Worm (Caenorhabditis elegans) whole organism, young adult: ENCODE results near the gene srg-10.

Experiments used
- B0019.2 ChIP-seq: fragments of 200-800 bp; sonication (Bioruptor generic); conservative IDR thresholded peaks from 2 replicates; pipeline ENCODE4 v1.3.6; 2022; ENCODE audit warnings: missing genetic modification reagents, missing genetic modification characterization, missing compliant biosample characterization
- B0336.3 ChIP-seq: fragments of 200-800 bp; sonication (Bioruptor generic); IDR thresholded peaks from 2 replicates; pipeline ENCODE4 v1.3.6; 2022; ENCODE audit warnings: missing genetic modification characterization, missing compliant biosample characterization
- F23B12.7 ChIP-seq: sonication (generic microtip); optimal IDR thresholded peaks from 2 replicates; lab custom pipeline; 2017; ENCODE audit warnings: missing genetic modification characterization, mild to moderate bottlenecking, missing compliant biosample characterization, antibody characterized with exemption, moderate library complexity; ENCODE audit not compliant: insufficient read depth
- F49E8.2 ChIP-seq: sonication (generic microtip); optimal IDR thresholded peaks from 3 replicates; lab custom pipeline; 2017; ENCODE audit warnings: missing genetic modification characterization, mild to moderate bottlenecking, missing compliant biosample characterization, antibody characterized with exemption, moderate library complexity; ENCODE audit not compliant: insufficient read depth
- F57C9.4 ChIP-seq: sonication (generic microtip); optimal IDR thresholded peaks from 2 replicates; lab custom pipeline; 2017; ENCODE audit warnings: mild to moderate bottlenecking, missing genetic modification characterization, missing compliant biosample characterization
- Y53F4B.3 ChIP-seq: fragments of 200-800 bp; sonication (Bioruptor generic); IDR thresholded peaks from 2 replicates; pipeline ENCODE4 v1.3.6; 2022; ENCODE audit warnings: missing genetic modification reagents, missing genetic modification characterization, missing compliant biosample characterization
- Y95B8A.8 ChIP-seq: fragments of 200-800 bp; sonication (Bioruptor generic); IDR thresholded peaks from 2 replicates; pipeline ENCODE4 v1.3.6; 2022; ENCODE audit warnings: missing genetic modification reagents, missing genetic modification characterization, missing compliant biosample characterization
- ZK185.1 ChIP-seq: sonication (generic microtip); optimal IDR thresholded peaks from 2 replicates; lab custom pipeline; 2016; ENCODE audit warnings: mild to moderate bottlenecking, missing genetic modification characterization, missing compliant biosample characterization; ENCODE audit not compliant: poor library complexity, severe bottlenecking
- akir-1 ChIP-seq: fragments of 200-800 bp; sonication (Bioruptor generic); optimal IDR thresholded peaks from 2 replicates; lab custom pipeline; 2018; ENCODE audit warnings: mild to moderate bottlenecking, missing genetic modification characterization, moderate library complexity, missing compliant biosample characterization
- bed-2 ChIP-seq: fragments of 200-800 bp; sonication (Bioruptor generic); IDR thresholded peaks from 2 replicates; pipeline ENCODE4 v1.3.6; 2022; ENCODE audit warnings: missing genetic modification reagents, missing genetic modification characterization, missing compliant biosample characterization
- ceh-100 ChIP-seq: fragments of 200-800 bp; sonication (Bioruptor generic); IDR thresholded peaks from 2 replicates; pipeline ENCODE4 v1.3.6; 2022; ENCODE audit warnings: missing genetic modification reagents, missing genetic modification characterization, missing compliant biosample characterization
- ceh-40 ChIP-seq: fragments of 200-800 bp; sonication (Bioruptor generic); IDR thresholded peaks from 2 replicates; pipeline ENCODE4 v1.3.6; 2022; ENCODE audit warnings: missing genetic modification characterization, missing compliant biosample characterization
- ceh-58 ChIP-seq: fragments of 200-800 bp; sonication (Bioruptor generic); IDR thresholded peaks from 2 replicates; pipeline ENCODE4 v1.3.6; 2022; ENCODE audit warnings: missing genetic modification characterization, missing compliant biosample characterization
- dox-1 ChIP-seq: fragments of 200-800 bp; sonication (Bioruptor generic); IDR thresholded peaks from 2 replicates; pipeline ENCODE4 v1.3.6; 2022; ENCODE audit warnings: missing genetic modification reagents, missing genetic modification characterization, missing compliant biosample characterization
- dpff-1 ChIP-seq: sonication (generic microtip); optimal IDR thresholded peaks from 2 replicates; lab custom pipeline; 2017; ENCODE audit warnings: mild to moderate bottlenecking, missing genetic modification characterization, missing compliant biosample characterization
- dpl-1 ChIP-seq: fragments of 150-350 bp; optimal IDR thresholded peaks from 2 replicates; lab custom pipeline; 2014; ENCODE audit warnings: missing biosample characterization, missing genetic modification reagents, missing genetic modification characterization
- egrh-3 ChIP-seq: fragments of 200-800 bp; sonication (Bioruptor generic); IDR thresholded peaks from 2 replicates; pipeline ENCODE4 v1.3.6; 2022; ENCODE audit warnings: missing genetic modification reagents, missing genetic modification characterization, missing compliant biosample characterization
- ekl-4 ChIP-seq: fragments of 200-800 bp; sonication (Bioruptor generic); IDR thresholded peaks from 2 replicates; pipeline ENCODE4 v1.3.6; 2022; ENCODE audit warnings: missing genetic modification reagents, missing genetic modification characterization, missing compliant biosample characterization
- him-1 ChIP-seq: sonication (generic microtip); optimal IDR thresholded peaks from 2 replicates; lab custom pipeline; 2016; ENCODE audit warnings: missing genotype, missing genetic modification reagents, missing genetic modification characterization, missing compliant biosample characterization
- hlh-26 ChIP-seq: fragments of 200-800 bp; sonication (Bioruptor generic); conservative IDR thresholded peaks from 2 replicates; pipeline ENCODE4 v1.3.6; 2022; ENCODE audit warnings: missing genetic modification reagents, missing genetic modification characterization, missing compliant biosample characterization
- hmg-20 ChIP-seq: fragments of 200-800 bp; sonication (Bioruptor generic); IDR thresholded peaks from 2 replicates; pipeline ENCODE4 v1.3.6; 2022; ENCODE audit warnings: missing genetic modification reagents, missing genetic modification characterization, missing compliant biosample characterization
- hrde-1 ChIP-seq: sonication (generic microtip); optimal IDR thresholded peaks from 2 replicates; lab custom pipeline; 2016; ENCODE audit warnings: missing genetic modification characterization, mild to moderate bottlenecking, missing compliant biosample characterization, moderate library complexity, missing genotype, missing genetic modification reagents, borderline replicate concordance
- lag-1 ChIP-seq: fragments of 200-800 bp; sonication (Bioruptor generic); IDR thresholded peaks from 2 replicates; pipeline ENCODE4 v1.3.6; 2022; ENCODE audit warnings: missing genetic modification reagents, missing genetic modification characterization, missing compliant biosample characterization
- let-607 ChIP-seq, 2 experiments: fragments of 200-800 bp in 1 of 2; sonication (Bioruptor generic) in 1 of 2; sonication (generic microtip) in 1 of 2; optimal IDR thresholded peaks; 2 replicates each; lab custom pipeline; 2016 to 2018; ENCODE audit warnings: mild to moderate bottlenecking in 2 of 2, missing compliant biosample characterization in 2 of 2, missing genetic modification characterization in 2 of 2, moderate library complexity in 2 of 2, missing genotype in 1 of 2
- lir-1 ChIP-seq: fragments of 200-800 bp; sonication (Bioruptor generic); conservative IDR thresholded peaks from 2 replicates; pipeline ENCODE4 v1.3.6; 2022; ENCODE audit warnings: missing genetic modification reagents, missing genetic modification characterization, missing compliant biosample characterization
- lsl-1 ChIP-seq: fragments of 200-800 bp; sonication (Bioruptor generic); optimal IDR thresholded peaks from 2 replicates; lab custom pipeline; 2018; ENCODE audit warnings: mild to moderate bottlenecking, missing genetic modification characterization, moderate library complexity, missing compliant biosample characterization
- lsy-27 ChIP-seq: sonication (generic microtip); optimal IDR thresholded peaks from 2 replicates; lab custom pipeline; 2017; ENCODE audit warnings: missing genetic modification characterization, mild to moderate bottlenecking, missing compliant biosample characterization, antibody characterized with exemption, missing genotype, borderline replicate concordance; ENCODE audit not compliant: insufficient read depth
- madf-8 ChIP-seq: fragments of 200-800 bp; sonication (Bioruptor generic); conservative IDR thresholded peaks from 2 replicates; pipeline ENCODE4 v1.3.6; 2022; ENCODE audit warnings: missing genetic modification reagents, missing genetic modification characterization, missing compliant biosample characterization
- mes-4 ChIP-seq: sonication (generic microtip); optimal IDR thresholded peaks from 2 replicates; lab custom pipeline; 2016; ENCODE audit warnings: missing genotype, missing genetic modification characterization, missing compliant biosample characterization
- mxl-1 ChIP-seq: sonication (generic microtip); optimal IDR thresholded peaks from 2 replicates; lab custom pipeline; 2016; ENCODE audit warnings: missing genetic modification characterization, missing compliant biosample characterization
- nhr-80 ChIP-seq: sonication (generic microtip); optimal IDR thresholded peaks from 2 replicates; lab custom pipeline; 2016; ENCODE audit warnings: missing genetic modification characterization, missing compliant biosample characterization
- snpc-1.3 ChIP-seq: sonication (generic microtip); optimal IDR thresholded peaks from 2 replicates; lab custom pipeline; 2017; ENCODE audit warnings: missing genetic modification characterization, mild to moderate bottlenecking, missing compliant biosample characterization, antibody characterized with exemption, moderate library complexity, missing genotype, missing genetic modification reagents; ENCODE audit not compliant: insufficient read depth
- snpc-4 ChIP-seq, 5 experiments: fragments of 150-350 bp in 1 of 5; sonication (generic microtip) in 4 of 5; optimal IDR thresholded peaks; 2 replicates each; lab custom pipeline; 2014 to 2018; ENCODE audit warnings: missing genetic modification characterization in 5 of 5, missing biosample characterization in 3 of 5, antibody characterized with exemption in 2 of 5, mild to moderate bottlenecking in 2 of 5, missing compliant biosample characterization in 2 of 5, missing genotype in 2 of 5, moderate library complexity in 2 of 5, missing genetic modification reagents in 1 of 5
- unc-62 ChIP-seq: fragments of 150-350 bp; optimal IDR thresholded peaks from 2 replicates; lab custom pipeline; 2014; ENCODE audit warnings: missing biosample characterization, missing genetic modification reagents, missing genetic modification characterization
- xnd-1 ChIP-seq: sonication (generic microtip); optimal IDR thresholded peaks from 2 replicates; lab custom pipeline; 2016; ENCODE audit warnings: missing genotype, missing genetic modification reagents, missing genetic modification characterization, missing compliant biosample characterization
- zim-3 ChIP-seq: sonication (generic microtip); optimal IDR thresholded peaks from 2 replicates; lab custom pipeline; 2017; ENCODE audit warnings: mild to moderate bottlenecking, missing genetic modification characterization, moderate library complexity, missing compliant biosample characterization
- ztf-22 ChIP-seq: fragments of 200-800 bp; sonication (Bioruptor generic); optimal IDR thresholded peaks from 2 replicates; lab custom pipeline; 2018; ENCODE audit warnings: mild to moderate bottlenecking, missing genetic modification characterization, moderate library complexity, missing compliant biosample characterization
- ztf-3 ChIP-seq: fragments of 200-800 bp; sonication (Bioruptor generic); optimal IDR thresholded peaks from 2 replicates; lab custom pipeline; 2018; ENCODE audit warnings: mild to moderate bottlenecking, missing genetic modification characterization, missing compliant biosample characterization

Gene srg-10

DNA sequence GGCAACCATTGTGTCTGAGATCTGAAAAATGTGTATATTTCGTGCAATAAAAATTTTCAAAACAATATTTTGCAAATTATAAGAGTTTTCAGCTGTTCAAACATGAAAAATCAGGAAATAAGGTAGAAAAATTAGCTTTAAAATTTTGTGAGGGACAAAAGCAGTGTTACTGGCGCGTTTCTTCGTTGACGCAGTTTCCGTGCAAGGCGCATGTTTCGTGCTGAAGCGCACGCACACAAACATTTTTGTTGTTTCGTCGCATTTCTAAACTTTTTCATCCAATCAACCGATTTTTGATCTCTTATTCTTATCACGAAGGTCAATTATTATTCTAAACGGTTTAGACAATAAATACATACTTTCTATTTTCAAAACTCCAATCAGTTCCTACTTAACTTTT is 15.7 kb downstream of the srg-10 start, which contains the start of gene nifk-1 (continued):
- no peak for TF ChIP-seq F57C9.4 (tag; lab: Kevin White, UChicago)
- no peak for TF ChIP-seq zim-3
- 0 out of 2 replicates have a peak, but pooled peaks have one; percentile 28 for TF ChIP-seq B0336.3 (GFP tag; lab: Robert Waterston, UW)
- no peak for TF ChIP-seq snpc-4 (GFP tag; optimal IDR thresholded peaks at IDR 0.05; lab: Kevin White, UChicago)
- peak in 3 of 4 experiments; percentile 28 to 69 (median 68) for TF ChIP-seq snpc-4 (tag; optimal IDR thresholded peaks at IDR 0.05; lab: Kevin White, UChicago)
- no peak for TF ChIP-seq snpc-1.3
- TF ChIP-seq lsl-1: peak; percentile 66
- no peak for TF ChIP-seq ceh-100
- TF ChIP-seq mes-4 (tag; lab: Kevin White, UChicago): no peak
- peak; percentile 79 for TF ChIP-seq nhr-80 (tag; lab: Kevin White, UChicago)
- no peak for TF ChIP-seq xnd-1
- TF ChIP-seq F23B12.7 (tag; lab: Kevin White, UChicago): peak; percentile 57
- no peak for TF ChIP-seq Y53F4B.3 (GFP tag; lab: Robert Waterston, UW)
- no peak for TF ChIP-seq ekl-4 (GFP tag; lab: Robert Waterston, UW)
- TF ChIP-seq B0019.2: no peak
- no peak for TF ChIP-seq lag-1 (GFP tag; lab: Robert Waterston, UW)
- TF ChIP-seq lsy-27 (tag; lab: Kevin White, UChicago): no peak
- no peak for TF ChIP-seq hmg-20 (GFP tag; lab: Robert Waterston, UW)
- no peak for TF ChIP-seq ceh-58 (GFP tag; lab: Robert Waterston, UW)
- no peak for TF ChIP-seq hlh-26 (GFP tag; lab: Robert Waterston, UW)
- no peak for TF ChIP-seq unc-62
- TF ChIP-seq egrh-3: no peak
- no peak for TF ChIP-seq F49E8.2 (tag; lab: Kevin White, UChicago)
- TF ChIP-seq bed-2 (GFP tag; lab: Robert Waterston, UW): no peak
- no peak for TF ChIP-seq madf-8 (GFP tag; lab: Robert Waterston, UW)
- no peak for TF ChIP-seq dpff-1 (tag; lab: Kevin White, UChicago)
- TF ChIP-seq ztf-3: no peak
- TF ChIP-seq ztf-22 (GFP tag; lab: Kevin White, UChicago): no peak
- TF ChIP-seq, all 124 proteins: peak for 26

DNA sequence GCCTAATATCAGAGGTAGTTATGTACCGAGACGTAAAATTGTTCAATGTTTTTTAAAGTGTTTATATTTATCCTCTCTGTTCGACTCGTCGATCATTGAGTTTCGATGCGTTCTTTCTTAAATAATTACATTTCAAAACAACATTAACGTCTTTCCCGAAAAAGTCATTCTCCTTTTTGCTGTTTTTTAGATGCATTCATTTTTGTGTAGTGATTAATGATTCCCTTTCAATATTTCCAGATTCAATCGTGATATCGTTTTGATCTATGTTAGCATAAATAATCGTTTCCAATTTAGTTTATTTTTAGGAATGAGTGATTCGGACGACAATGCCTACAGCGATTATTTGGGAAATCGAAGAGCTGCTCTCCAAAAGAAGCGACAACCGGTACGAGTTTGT is 16.1 kb downstream of the srg-10 start, which contains the start of gene T04A8.8:
T04A8.8 (plus strand) TSS at position 301 of the 400 bp plus-strand sequence.
- TF ChIP-seq Y95B8A.8 (GFP tag; lab: Robert Waterston, UW) (no peak), ZK185.1 (tag; lab: Kevin White, UChicago) (no peak), hmg-20 (GFP tag; lab: Robert Waterston, UW) (no peak), F49E8.2 (tag; lab: Kevin White, UChicago) (no peak), lir-1 (GFP tag; lab: Robert Waterston, UW) (no peak), madf-8 (GFP tag; lab: Robert Waterston, UW) (no peak), dox-1 (GFP tag; lab: Robert Waterston, UW) (no peak), him-1 (tag; lab: Kevin White, UChicago) (no peak), zim-3 (no peak), mxl-1 (tag; lab: Kevin White, UChicago) (no peak), hrde-1 (tag; lab: Kevin White, UChicago) (no peak), dpl-1 (GFP tag; lab: Kevin White, UChicago) (no peak), let-607 (tag; optimal IDR thresholded peaks at IDR 0.05; lab: Kevin White, UChicago) (no peak), akir-1 (GFP tag; lab: Kevin White, UChicago) (no peak), ceh-40 (no peak), mes-4 (tag; lab: Kevin White, UChicago) (no peak), F23B12.7 (tag; lab: Kevin White, UChicago) (no peak)
